Comparison of ENCODE assay signal across 3 fruit fly cellular contexts in the genomic region with DNA sequence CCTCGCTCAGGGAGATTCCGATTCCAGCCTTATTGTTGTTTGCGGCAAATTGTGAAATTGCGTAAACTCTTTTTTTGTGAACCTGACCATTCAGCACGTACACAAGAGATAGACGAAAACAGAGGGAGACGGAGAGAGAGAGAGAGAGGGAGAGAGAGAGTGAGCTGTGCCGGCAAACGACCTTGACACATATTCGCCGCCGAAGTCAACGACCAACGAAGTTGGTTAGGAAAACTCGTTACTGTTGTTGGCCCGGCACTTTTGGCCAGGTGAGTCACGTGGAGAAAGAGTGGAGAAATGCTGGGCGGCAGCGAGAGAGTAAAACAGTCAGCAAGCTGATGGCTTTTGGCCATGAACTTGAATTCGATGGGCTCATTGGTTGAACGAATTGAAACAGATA.
TF ChIP-seq lines count a peak whose summit lies in the region.

No protein-coding gene starts in this region.

- no peak for TF ChIP-seq CTCF in whole organism, embryonic (GFP tag; optimal IDR thresholded peaks at IDR 0.05; lab: Kevin White, UChicago)

TF ChIP-seq in whole organism, embryonic, 481 proteins besides CTCF, POLR2A, EP300 and RAD21:
- TF ChIP-seq CG14667 (GFP tag; IDR thresholded peaks at IDR 0.05; lab: Robert Waterston, UW) (no peak), Ets65A (GFP tag; lab: Kevin White, UChicago) (peak; percentile 87), sqz (GFP tag; optimal IDR thresholded peaks at IDR 0.05; lab: Kevin White, UChicago) (peak; percentile 18), gsb-n (tag; optimal IDR thresholded peaks at IDR 0.05; lab: Kevin White, UChicago) (peak; percentile 18), Blimp-1 (GFP tag; optimal IDR thresholded peaks at IDR 0.05; lab: Kevin White, UChicago) (peak; percentile 59), Hr78 (GFP tag; optimal IDR thresholded peaks at IDR 0.05; lab: Kevin White, UChicago) (peak in 1 of 2 experiments; percentile 11), vvl (GFP tag; IDR thresholded peaks at IDR 0.05; lab: Robert Waterston, UW) (0 out of 2 replicates have a peak, but pooled peaks have one; percentile 7), bsh (GFP tag; optimal IDR thresholded peaks at IDR 0.05; lab: Kevin White, UChicago) (no peak), YL-1 (GFP tag; optimal IDR thresholded peaks at IDR 0.05; lab: Kevin White, UChicago) (no peak), CG11085 (GFP tag; IDR thresholded peaks at IDR 0.05; lab: Robert Waterston, UW) (no peak), psq (GFP tag; optimal IDR thresholded peaks at IDR 0.05; lab: Kevin White, UChicago) (no peak), fru (optimal IDR thresholded peaks at IDR 0.05; lab: Kevin White, UChicago) (no peak), CG7987 (GFP tag; optimal IDR thresholded peaks at IDR 0.05; lab: Kevin White, UChicago) (no peak), ken (GFP tag; IDR thresholded peaks at IDR 0.05; lab: Robert Waterston, UW) (0 out of 3 replicates have a peak, but pooled peaks have one; percentile 15), oc (tag; optimal IDR thresholded peaks at IDR 0.05; lab: Kevin White, UChicago) (peak; percentile 37), ftz-f1 (GFP tag; optimal IDR thresholded peaks at IDR 0.05; lab: Kevin White, UChicago) (peak; percentile 44), CG8388 (GFP tag; optimal IDR thresholded peaks at IDR 0.05; lab: Kevin White, UChicago) (no peak), Trl (optimal IDR thresholded peaks at IDR 0.05; lab: Kevin White, UChicago) (peak; percentile 10 to 40), Trl (GFP tag; optimal IDR thresholded peaks at IDR 0.05; lab: Kevin White, UChicago) (no peak), nmo (GFP tag; optimal IDR thresholded peaks at IDR 0.05; lab: Kevin White, UChicago) (no peak), CG1832 (GFP tag; optimal IDR thresholded peaks at IDR 0.05; lab: Kevin White, UChicago) (peak; percentile 29), aop (GFP tag; IDR thresholded peaks at IDR 0.05; lab: Robert Waterston, UW) (no peak), CG12769 (tag; optimal IDR thresholded peaks at IDR 0.05; lab: Kevin White, UChicago) (peak; percentile 35)

TF ChIP-seq in whole organism, prepupa, 60 proteins besides CTCF, POLR2A, EP300 and RAD21:
- TF ChIP-seq Eip93F (GFP tag; optimal IDR thresholded peaks at IDR 0.05; lab: Kevin White, UChicago) = no peak
- peak; percentile 27 for TF ChIP-seq Eip75B (GFP tag; optimal IDR thresholded peaks at IDR 0.05; lab: Kevin White, UChicago)
- peak; percentile 34 for TF ChIP-seq Blimp-1 (GFP tag; optimal IDR thresholded peaks at IDR 0.05; lab: Kevin White, UChicago)

TF ChIP-seq in whole organism, pupa, 21 proteins besides CTCF, POLR2A, EP300 and RAD21:
- peak; percentile 69 for TF ChIP-seq EcR (GFP tag; optimal IDR thresholded peaks at IDR 0.05; lab: Kevin White, UChicago)
- TF ChIP-seq rn (GFP tag; IDR thresholded peaks at IDR 0.05; lab: Robert Waterston, UW) = no peak
- TF ChIP-seq fd96Ca (GFP tag; IDR thresholded peaks at IDR 0.05; lab: Robert Waterston, UW) = no peak
- TF ChIP-seq D1 (tag; optimal IDR thresholded peaks at IDR 0.05; lab: Kevin White, UChicago) = no peak
- no peak for TF ChIP-seq Pif1A (GFP tag; optimal IDR thresholded peaks at IDR 0.05; lab: Kevin White, UChicago)
- TF ChIP-seq CG15710 (tag; optimal IDR thresholded peaks at IDR 0.05; lab: Kevin White, UChicago) = no peak
- TF ChIP-seq CG10348 (GFP tag; IDR thresholded peaks at IDR 0.05; lab: Robert Waterston, UW) = no peak
